Worm (Caenorhabditis elegans): Measurements from ENCODE around the gene R02D5.4.
A peak's percentile ranks its signal among the peaks of the same experiment; 100 is the strongest.

Gene R02D5.4

DNA sequence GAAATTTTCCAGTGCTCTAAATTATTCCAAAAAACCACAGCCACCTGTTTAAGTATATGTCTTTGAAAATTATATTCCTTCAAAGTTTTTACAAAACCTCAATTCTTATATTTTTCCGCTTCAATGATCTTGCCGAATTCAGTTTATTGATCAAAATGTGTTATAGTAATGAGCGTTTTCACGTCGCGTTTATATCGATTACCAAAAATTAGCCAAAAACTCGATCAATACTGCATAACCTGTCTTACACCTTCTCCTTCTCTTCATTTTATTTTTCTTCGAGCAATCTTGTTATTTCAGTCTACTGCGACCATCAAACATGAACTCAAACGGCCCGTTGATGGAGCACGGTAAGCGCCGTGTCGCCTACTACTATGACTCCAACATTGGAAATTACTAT is 40.6 kb upstream of the R02D5.4 start, which contains the start of gene hda-1:
Gene hda-1 (plus strand): TSS at position 301 of the 400 bp plus-strand sequence.
- TF ChIP-seq lsy-2 (tag; optimal IDR thresholded peaks at IDR 0.05): no peak
- no peak for TF ChIP-seq nhr-10 (tag; optimal IDR thresholded peaks at IDR 0.05)
- TF ChIP-seq elt-1 (tag; optimal IDR thresholded peaks at IDR 0.05): no peak
- no peak for TF ChIP-seq nhr-237 (tag; optimal IDR thresholded peaks at IDR 0.05)
- TF ChIP-seq unc-55 (GFP tag; optimal IDR thresholded peaks at IDR 0.05): no peak
- no peak for TF ChIP-seq aly-2 (tag; optimal IDR thresholded peaks at IDR 0.05)
- no peak for TF ChIP-seq lin-13 (GFP tag; optimal IDR thresholded peaks at IDR 0.05)
- TF ChIP-seq sem-4 (tag; optimal IDR thresholded peaks at IDR 0.05): no peak
- no peak for TF ChIP-seq nhr-25 (tag; optimal IDR thresholded peaks at IDR 0.05)
- TF ChIP-seq snpc-4 (tag; optimal IDR thresholded peaks at IDR 0.05): no peak
- TF ChIP-seq nhr-129 (tag; optimal IDR thresholded peaks at IDR 0.05): no peak
- TF ChIP-seq elt-3 (tag; optimal IDR thresholded peaks at IDR 0.05): no peak
- TF ChIP-seq Y55F3AM.14 (GFP tag; optimal IDR thresholded peaks at IDR 0.05): no peak
- TF ChIP-seq R02D3.7 (tag; optimal IDR thresholded peaks at IDR 0.05): no peak
- no peak for TF ChIP-seq lin-39 (tag; optimal IDR thresholded peaks at IDR 0.05)
- TF ChIP-seq fos-1 (tag; optimal IDR thresholded peaks at IDR 0.05): no peak
- no peak for TF ChIP-seq ceh-82 (tag; optimal IDR thresholded peaks at IDR 0.05)
- no peak for TF ChIP-seq nhr-21 (tag; optimal IDR thresholded peaks at IDR 0.05)

DNA sequence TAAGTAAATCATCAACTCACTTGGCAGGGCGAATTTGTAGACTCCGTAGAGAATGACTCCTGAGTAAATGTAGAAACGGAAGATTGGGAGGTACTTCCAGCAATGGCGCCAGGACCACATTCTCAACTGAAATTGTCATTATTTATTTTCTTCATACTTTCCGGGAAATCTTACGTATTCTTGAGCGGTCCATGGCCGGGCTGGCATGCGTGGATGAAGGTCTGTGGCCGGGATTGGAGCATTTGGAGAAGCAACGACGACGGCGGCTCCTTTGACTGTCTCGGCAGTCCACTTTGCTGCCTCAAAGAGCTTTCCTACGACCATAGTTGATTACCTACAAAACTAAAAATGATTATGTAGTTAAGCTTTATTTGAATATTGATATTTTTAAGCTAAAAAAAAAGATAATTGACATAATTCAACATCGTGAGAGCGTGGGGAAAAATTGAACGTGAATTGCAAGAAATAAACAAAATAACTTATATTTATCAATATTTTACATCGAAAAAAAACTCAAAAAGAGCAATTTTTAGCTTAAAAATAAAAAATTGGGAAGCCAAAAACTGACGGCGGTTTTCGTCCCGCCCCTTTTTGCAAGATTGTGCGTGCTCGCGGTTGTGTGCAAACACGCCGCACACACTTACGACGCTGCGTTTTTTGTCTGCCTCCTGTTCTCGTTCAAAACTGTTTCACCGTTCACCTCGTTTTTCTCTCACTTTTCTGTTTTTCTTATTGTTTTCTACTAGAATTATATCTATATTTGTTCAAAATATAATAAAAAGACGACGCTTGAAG is 39.5 kb upstream of the R02D5.4 start, which contains the start of gene ril-1:
Gene ril-1 (minus strand): TSS at position 342 of the 795 bp plus-strand sequence.
- TF ChIP-seq Y55F3AM.14 (GFP tag; optimal IDR thresholded peaks at IDR 0.05) (no peak), ceh-16 (tag; optimal IDR thresholded peaks at IDR 0.05) (no peak), fos-1 (tag; optimal IDR thresholded peaks at IDR 0.05) (peak; percentile 35), nhr-25 (tag; optimal IDR thresholded peaks at IDR 0.05) (peak; percentile 56), crh-2 (tag; optimal IDR thresholded peaks at IDR 0.05) (peak; percentile 27), snpc-4 (tag; optimal IDR thresholded peaks at IDR 0.05) (peak; percentile 16), nhr-129 (tag; optimal IDR thresholded peaks at IDR 0.05) (peak; percentile 34), mbf-1 (tag; optimal IDR thresholded peaks at IDR 0.05) (no peak), C34F6.9 (tag; optimal IDR thresholded peaks at IDR 0.05) (peak; percentile 23), lin-13 (GFP tag; optimal IDR thresholded peaks at IDR 0.05) (peak; percentile 20), sma-3 (GFP tag; optimal IDR thresholded peaks at IDR 0.05) (peak; percentile 47), unc-55 (GFP tag; optimal IDR thresholded peaks at IDR 0.05) (peak; percentile 74), mab-5 (tag; optimal IDR thresholded peaks at IDR 0.05) (no peak), gmeb-1 (tag; optimal IDR thresholded peaks at IDR 0.05) (peak; percentile 17), sem-4 (tag; optimal IDR thresholded peaks at IDR 0.05) (no peak), nhr-21 (tag; optimal IDR thresholded peaks at IDR 0.05) (peak; percentile 10), lsy-2 (tag; optimal IDR thresholded peaks at IDR 0.05) (peak in 1 of 2 experiments; percentile 52), sma-9 (GFP tag; optimal IDR thresholded peaks at IDR 0.05) (no peak), sma-9 (tag; optimal IDR thresholded peaks at IDR 0.05) (no peak), skn-1 (tag; optimal IDR thresholded peaks at IDR 0.05) (peak; percentile 60), F13H6.1 (tag; optimal IDR thresholded peaks at IDR 0.05) (peak; percentile 34)

DNA sequence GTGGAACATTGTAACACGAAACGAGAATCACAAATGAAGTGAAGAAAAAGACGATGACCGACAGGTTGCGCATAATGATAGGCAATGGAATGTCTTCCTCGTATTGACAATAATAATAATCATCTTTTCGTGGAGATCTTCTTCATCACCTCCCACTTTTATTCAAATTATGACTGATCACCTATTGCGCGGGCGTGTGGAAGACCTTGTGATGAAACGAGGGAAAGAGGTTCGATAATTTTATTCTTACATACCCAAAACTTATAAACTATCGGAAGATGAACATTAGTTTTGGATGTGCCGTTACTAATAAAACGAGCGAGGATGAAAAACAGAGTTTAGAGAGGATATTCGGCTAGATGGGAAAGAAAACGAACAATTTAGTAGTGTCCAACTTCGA is 38.6 kb upstream of the R02D5.4 start, which contains the start of gene C53A5.2:
Gene C53A5.2 (minus strand): TSS at position 101 of the 400 bp plus-strand sequence.
- TF ChIP-seq nhr-129 (tag; optimal IDR thresholded peaks at IDR 0.05) (no peak), mab-5 (tag; optimal IDR thresholded peaks at IDR 0.05) (no peak), unc-55 (GFP tag; optimal IDR thresholded peaks at IDR 0.05) (no peak), F13H6.1 (tag; optimal IDR thresholded peaks at IDR 0.05) (no peak)

DNA sequence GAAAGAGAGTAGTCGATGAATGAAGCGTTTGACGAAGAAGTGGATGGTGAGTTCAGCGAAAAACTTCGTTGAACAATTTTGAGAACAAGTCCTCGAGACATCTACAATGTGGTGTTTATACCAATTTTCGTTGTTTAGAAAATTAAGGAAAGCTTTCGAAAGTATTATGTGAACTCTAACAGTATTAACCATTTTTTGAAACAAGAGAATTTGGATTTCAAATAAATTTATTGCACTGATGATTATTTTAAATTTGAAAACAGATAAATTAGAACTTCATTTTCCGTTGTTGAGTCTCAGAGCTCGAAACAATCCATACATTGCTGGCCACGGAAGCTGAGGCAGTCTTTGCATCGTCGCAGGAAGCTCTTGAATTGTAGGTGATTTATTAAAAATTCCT is 38.0 kb upstream of the R02D5.4 start, which contains the start of gene C53A5.16:
Gene C53A5.16 (minus strand): TSS at position 101 of the 400 bp plus-strand sequence.
- TF ChIP-seq lin-11 (tag; optimal IDR thresholded peaks at IDR 0.05): no peak

DNA sequence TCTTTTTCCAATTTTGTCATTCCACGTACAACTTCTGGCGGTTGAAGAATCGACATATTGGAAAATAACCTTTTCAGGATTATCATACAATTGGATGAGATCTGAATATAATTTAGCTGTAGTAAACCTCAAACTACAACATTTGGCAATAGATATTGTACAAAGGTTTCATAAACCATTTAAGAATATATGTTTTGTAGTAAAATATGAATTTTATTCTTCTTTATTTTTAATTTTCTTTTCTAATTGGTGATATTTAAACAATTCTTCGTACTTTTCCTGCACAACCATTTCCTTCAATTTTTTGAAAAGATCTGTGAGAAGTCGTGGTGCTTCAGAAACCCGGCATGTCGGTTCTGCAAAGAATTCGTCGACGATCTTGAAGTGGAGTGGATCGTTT is 36.5 kb upstream of the R02D5.4 start, which contains the start of gene C53A5.17:
Gene C53A5.17 (minus strand): TSS at position 101 of the 400 bp plus-strand sequence.
- TF ChIP-seq skn-1 (tag; optimal IDR thresholded peaks at IDR 0.05) (no peak), lin-11 (tag; optimal IDR thresholded peaks at IDR 0.05) (no peak), sma-3 (GFP tag; optimal IDR thresholded peaks at IDR 0.05) (no peak), ceh-16 (tag; optimal IDR thresholded peaks at IDR 0.05) (no peak), peb-1 (tag; optimal IDR thresholded peaks at IDR 0.05) (no peak), unc-39 (tag; optimal IDR thresholded peaks at IDR 0.05) (no peak), unc-55 (GFP tag; optimal IDR thresholded peaks at IDR 0.05) (no peak), sma-9 (GFP tag; optimal IDR thresholded peaks at IDR 0.05) (no peak), sma-9 (tag; optimal IDR thresholded peaks at IDR 0.05) (no peak), Y55F3AM.14 (GFP tag; optimal IDR thresholded peaks at IDR 0.05) (no peak), mbf-1 (tag; optimal IDR thresholded peaks at IDR 0.05) (no peak), nhr-11 (tag; optimal IDR thresholded peaks at IDR 0.05) (no peak), nhr-10 (tag; optimal IDR thresholded peaks at IDR 0.05) (no peak), nhr-25 (tag; optimal IDR thresholded peaks at IDR 0.05) (no peak), nhr-6 (tag; optimal IDR thresholded peaks at IDR 0.05) (no peak), nhr-21 (tag; optimal IDR thresholded peaks at IDR 0.05) (no peak), lin-13 (GFP tag; optimal IDR thresholded peaks at IDR 0.05) (no peak), C34F6.9 (tag; optimal IDR thresholded peaks at IDR 0.05) (no peak), zag-1 (tag; optimal IDR thresholded peaks at IDR 0.05) (no peak), R02D3.7 (tag; optimal IDR thresholded peaks at IDR 0.05) (no peak), mab-5 (tag; optimal IDR thresholded peaks at IDR 0.05) (no peak)

Measured in whole organism, L2 larva.